Fruit fly (Drosophila melanogaster): ENCODE results near the gene ZIPIC.

DNA sequence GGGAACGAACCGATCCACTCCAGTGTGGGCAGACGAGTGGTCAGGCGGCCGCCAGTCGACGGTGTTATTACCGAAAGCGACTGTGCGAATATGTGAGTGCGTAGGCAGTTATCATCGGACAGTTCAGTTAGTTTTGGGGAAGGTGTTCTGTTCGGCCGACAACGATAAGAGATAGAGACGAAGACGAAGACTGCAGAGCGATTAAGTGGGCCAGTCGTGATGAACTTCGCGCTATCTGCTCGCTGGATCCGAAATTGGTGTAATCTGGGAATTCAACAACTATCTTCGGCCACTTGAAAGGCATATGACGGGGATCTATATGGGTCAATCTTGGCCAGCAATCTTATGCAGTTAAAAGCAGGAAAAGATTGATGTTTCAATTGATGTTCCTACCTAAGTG, 27.5 kb downstream of the ZIPIC start, which contains the start of gene CG7912:
- no peak for TF ChIP-seq Myc (optimal IDR thresholded peaks at IDR 0.05)
- no peak for TF ChIP-seq Dfd (GFP tag; optimal IDR thresholded peaks at IDR 0.05)
- no peak for TF ChIP-seq HLH106 (tag; optimal IDR thresholded peaks at IDR 0.05)
- TF ChIP-seq pan (optimal IDR thresholded peaks at IDR 0.05), result no peak
- no peak for TF ChIP-seq h (GFP tag; optimal IDR thresholded peaks at IDR 0.05)
- TF ChIP-seq Hnf4 (GFP tag; optimal IDR thresholded peaks at IDR 0.05), result no peak
- TF ChIP-seq ey (GFP tag; optimal IDR thresholded peaks at IDR 0.05), result no peak
- TF ChIP-seq Abd-B (GFP tag; optimal IDR thresholded peaks at IDR 0.05), result no peak
- no peak for TF ChIP-seq Sp1 (GFP tag; optimal IDR thresholded peaks at IDR 0.05)
- TF ChIP-seq usp (GFP tag; optimal IDR thresholded peaks at IDR 0.05), result no peak
- TF ChIP-seq brk (GFP tag; optimal IDR thresholded peaks at IDR 0.05), result no peak

Data from whole organism, wandering third instar larva.